Worm (Caenorhabditis elegans): ENCODE data around the gene T20G5.9.
"Not testable (repeated sequence)": the region's sequence is repeated elsewhere in the genome, so short reads cannot be mapped to it uniquely, and the experiment has no call there.

Gene T20G5.9

DNA sequence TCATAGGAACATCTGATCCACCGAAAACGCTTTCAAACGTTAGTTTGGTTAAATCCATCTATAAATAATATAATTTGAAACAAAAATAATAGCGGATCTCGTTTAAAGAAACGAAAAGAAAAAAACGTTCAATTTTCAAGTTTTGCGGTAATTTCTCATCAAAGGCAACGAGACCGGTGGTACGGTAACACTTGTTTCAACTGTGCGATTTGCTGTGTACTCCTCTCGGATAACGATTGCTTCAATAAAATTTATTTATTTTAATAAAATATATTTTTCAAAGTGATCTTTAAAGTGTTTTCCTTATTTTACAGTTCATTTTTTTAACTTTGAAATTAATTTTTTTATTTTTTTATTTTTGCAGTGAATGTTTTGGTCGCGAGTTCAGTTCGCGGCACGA lies 8.9 kb downstream of the T20G5.9 start, which contains the start of the genes rde-4 and cox-14:
rde-4 (minus strand) TSS at position 60 of the 400 bp plus-strand sequence.
cox-14 (plus strand) TSS at position 356 of the 400 bp plus-strand sequence.
- TF ChIP-seq ceh-13 (GFP tag; optimal IDR thresholded peaks at IDR 0.05) (no peak), ama-1 (optimal IDR thresholded peaks at IDR 0.05) (no peak), tbx-11 (GFP tag; IDR thresholded peaks at IDR 0.05) (no peak), tbx-37 (GFP tag; conservative IDR thresholded peaks at IDR 0.05) (no peak), scrt-1 (GFP tag; IDR thresholded peaks at IDR 0.05) (no peak), ceh-36 (tag; optimal IDR thresholded peaks at IDR 0.05) (no peak), ets-7 (tag; optimal IDR thresholded peaks at IDR 0.05) (no peak), hmbx-1 (tag; optimal IDR thresholded peaks at IDR 0.05) (no peak), pes-1 (GFP tag; IDR thresholded peaks at IDR 0.05) (no peak), hmg-4 (GFP tag; optimal IDR thresholded peaks at IDR 0.05) (no peak), hnd-1 (tag; optimal IDR thresholded peaks at IDR 0.05) (no peak), sea-1 (GFP tag; conservative IDR thresholded peaks at IDR 0.05) (no peak), aly-1 (tag; optimal IDR thresholded peaks at IDR 0.05) (no peak), F13C5.2 (tag; optimal IDR thresholded peaks at IDR 0.05) (no peak), B0310.2 (tag; optimal IDR thresholded peaks at IDR 0.05) (no peak), tra-4 (tag; optimal IDR thresholded peaks at IDR 0.05) (no peak)

- not testable (repeated sequence) for TF ChIP-seq ceh-36 (tag; optimal IDR thresholded peaks at IDR 0.05); flt-1 (GFP tag; IDR thresholded peaks at IDR 0.05); F13C5.2 (tag; optimal IDR thresholded peaks at IDR 0.05)
Observed at ce11 chrIII:10221860-10222259, 12.2 kb downstream of the T20G5.9 start, which contains the start of gene Y70G10A.4. Y70G10A.4 (plus strand) TSS chrIII:10222160.

DNA sequence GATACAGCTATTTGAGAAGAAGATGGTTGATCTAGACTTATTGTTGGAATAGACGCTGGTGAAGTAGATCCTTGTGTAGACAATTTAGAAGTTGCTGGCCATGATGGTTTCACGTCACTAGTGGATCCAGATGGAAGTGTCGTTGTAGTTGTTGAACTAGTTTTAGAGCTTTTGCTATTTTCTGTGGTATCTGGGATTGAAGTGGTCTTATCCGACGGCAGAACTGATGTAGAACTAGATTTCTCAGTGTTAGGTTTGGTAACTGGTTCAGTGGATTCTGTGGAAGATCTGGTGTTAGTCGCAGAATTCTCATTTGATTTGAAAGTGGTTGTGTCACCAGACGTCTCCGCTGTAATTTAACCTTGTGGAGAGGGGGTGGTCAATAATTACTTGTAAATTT lies 22.0 kb downstream of the T20G5.9 start:
- TF ChIP-seq hnd-1 (tag; optimal IDR thresholded peaks at IDR 0.05) = no peak
- no peak for TF ChIP-seq hmg-4 (GFP tag; optimal IDR thresholded peaks at IDR 0.05)
- no peak for TF ChIP-seq pes-1 (GFP tag; IDR thresholded peaks at IDR 0.05)
- TF ChIP-seq ets-7 (tag; optimal IDR thresholded peaks at IDR 0.05) = no peak
- no peak for TF ChIP-seq ama-1 (optimal IDR thresholded peaks at IDR 0.05)
- TF ChIP-seq B0310.2 (tag; optimal IDR thresholded peaks at IDR 0.05) = no peak
- TF ChIP-seq scrt-1 (GFP tag; IDR thresholded peaks at IDR 0.05) = no peak

DNA sequence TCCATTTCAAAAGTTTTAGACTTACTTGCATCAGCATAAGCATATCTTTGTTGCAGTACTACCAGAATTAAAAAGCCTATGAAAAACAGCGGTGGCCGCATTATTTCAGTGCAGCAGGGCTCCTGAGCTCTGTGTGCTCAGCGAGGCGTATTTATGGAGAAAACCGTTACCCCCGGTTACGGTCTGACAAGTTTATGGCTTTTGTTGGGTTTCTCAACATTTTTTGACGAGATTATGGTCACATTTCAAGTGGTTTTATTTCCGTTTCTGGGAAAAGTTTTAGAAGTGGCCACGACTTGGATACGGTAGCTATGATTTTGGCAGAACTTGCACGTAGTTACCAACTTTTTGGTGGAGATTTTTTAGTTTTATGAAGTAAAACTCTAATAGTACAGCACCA lies 24.3 kb downstream of the T20G5.9 start, which contains the start of gene paml-1:
paml-1 (minus strand) TSS at position 101 of the 400 bp plus-strand sequence.
- no peak for TF ChIP-seq tbx-37 (GFP tag; conservative IDR thresholded peaks at IDR 0.05)
- TF ChIP-seq F13C5.2 (tag; optimal IDR thresholded peaks at IDR 0.05) = no peak
- no peak for TF ChIP-seq hmbx-1 (tag; optimal IDR thresholded peaks at IDR 0.05)
- no peak for TF ChIP-seq scrt-1 (GFP tag; IDR thresholded peaks at IDR 0.05)
- no peak for TF ChIP-seq tbx-11 (GFP tag; IDR thresholded peaks at IDR 0.05)
- no peak for TF ChIP-seq ceh-36 (tag; optimal IDR thresholded peaks at IDR 0.05)
- TF ChIP-seq ama-1 (optimal IDR thresholded peaks at IDR 0.05) = no peak
- TF ChIP-seq hnd-1 (tag; optimal IDR thresholded peaks at IDR 0.05) = no peak
- no peak for TF ChIP-seq pes-1 (GFP tag; IDR thresholded peaks at IDR 0.05)
- TF ChIP-seq B0310.2 (tag; optimal IDR thresholded peaks at IDR 0.05) = no peak
- no peak for TF ChIP-seq aly-1 (tag; optimal IDR thresholded peaks at IDR 0.05)
- TF ChIP-seq flt-1 (GFP tag; IDR thresholded peaks at IDR 0.05) = no peak
- no peak for TF ChIP-seq hmg-4 (GFP tag; optimal IDR thresholded peaks at IDR 0.05)
- TF ChIP-seq ets-7 (tag; optimal IDR thresholded peaks at IDR 0.05) = no peak
- TF ChIP-seq tra-4 (tag; optimal IDR thresholded peaks at IDR 0.05) = no peak

- TF ChIP-seq ceh-36 (tag; optimal IDR thresholded peaks at IDR 0.05) = no peak
- TF ChIP-seq hmg-4 (GFP tag; optimal IDR thresholded peaks at IDR 0.05) = no peak
- no peak for TF ChIP-seq ama-1 (optimal IDR thresholded peaks at IDR 0.05)
- no peak for TF ChIP-seq hmbx-1 (tag; optimal IDR thresholded peaks at IDR 0.05)
- no peak for TF ChIP-seq tbx-11 (GFP tag; IDR thresholded peaks at IDR 0.05)
- TF ChIP-seq flt-1 (GFP tag; IDR thresholded peaks at IDR 0.05) = no peak
- no peak for TF ChIP-seq hnd-1 (tag; optimal IDR thresholded peaks at IDR 0.05)
- no peak for TF ChIP-seq ceh-13 (GFP tag; optimal IDR thresholded peaks at IDR 0.05)
- TF ChIP-seq ets-7 (tag; optimal IDR thresholded peaks at IDR 0.05) = no peak
- TF ChIP-seq F13C5.2 (tag; optimal IDR thresholded peaks at IDR 0.05) = no peak
- no peak for TF ChIP-seq tra-4 (tag; optimal IDR thresholded peaks at IDR 0.05)
- no peak for TF ChIP-seq scrt-1 (GFP tag; IDR thresholded peaks at IDR 0.05)
- no peak for TF ChIP-seq sea-1 (GFP tag; conservative IDR thresholded peaks at IDR 0.05)
- TF ChIP-seq aly-1 (tag; optimal IDR thresholded peaks at IDR 0.05) = no peak
- TF ChIP-seq tbx-37 (GFP tag; conservative IDR thresholded peaks at IDR 0.05) = no peak
- no peak for TF ChIP-seq B0310.2 (tag; optimal IDR thresholded peaks at IDR 0.05)
- no peak for TF ChIP-seq pes-1 (GFP tag; IDR thresholded peaks at IDR 0.05)
Observed at ce11 chrIII:10236291-10236871, 26.7 kb downstream of the T20G5.9 start.

- TF ChIP-seq ceh-13 (GFP tag; optimal IDR thresholded peaks at IDR 0.05) (no peak), ets-7 (tag; optimal IDR thresholded peaks at IDR 0.05) (no peak), hmbx-1 (tag; optimal IDR thresholded peaks at IDR 0.05) (no peak), B0310.2 (tag; optimal IDR thresholded peaks at IDR 0.05) (no peak), sea-1 (GFP tag; conservative IDR thresholded peaks at IDR 0.05) (no peak), hmg-4 (GFP tag; optimal IDR thresholded peaks at IDR 0.05) (no peak), flt-1 (GFP tag; IDR thresholded peaks at IDR 0.05) (no peak), scrt-1 (GFP tag; IDR thresholded peaks at IDR 0.05) (no peak), ama-1 (optimal IDR thresholded peaks at IDR 0.05) (no peak), ceh-36 (tag; optimal IDR thresholded peaks at IDR 0.05) (no peak), tbx-37 (GFP tag; conservative IDR thresholded peaks at IDR 0.05) (no peak), tbx-11 (GFP tag; IDR thresholded peaks at IDR 0.05) (no peak), pes-1 (GFP tag; IDR thresholded peaks at IDR 0.05) (no peak), aly-1 (tag; optimal IDR thresholded peaks at IDR 0.05) (no peak)
Observed at ce11 chrIII:10238448-10239154, 29.0 kb downstream of the T20G5.9 start, which contains the start of gene Y70G10A.3. Y70G10A.3 (plus strand) TSS chrIII:10239104.

DNA sequence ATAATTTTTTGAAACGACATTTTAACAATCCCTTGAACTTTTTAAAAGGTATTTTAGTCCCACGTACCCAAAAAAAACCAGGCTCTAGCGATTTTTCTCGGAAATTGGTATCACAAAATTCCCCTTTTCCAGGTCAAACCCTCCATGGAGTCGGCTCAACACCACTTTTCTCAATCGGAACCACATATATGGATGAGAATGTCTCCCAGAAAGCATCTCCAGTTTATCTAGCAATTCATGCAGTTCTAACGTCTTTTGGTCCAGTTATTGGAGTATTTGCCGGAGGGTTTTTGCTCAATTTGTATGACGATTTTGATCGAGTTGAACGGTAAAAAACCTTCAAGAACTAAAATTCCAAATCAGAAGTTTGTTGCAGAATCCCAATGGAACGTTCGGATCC lies 30.4 kb downstream of the T20G5.9 start:
- no peak for TF ChIP-seq ceh-36 (tag; optimal IDR thresholded peaks at IDR 0.05)
- no peak for TF ChIP-seq hmbx-1 (tag; optimal IDR thresholded peaks at IDR 0.05)
- TF ChIP-seq flt-1 (GFP tag; IDR thresholded peaks at IDR 0.05) = no peak
- no peak for TF ChIP-seq pes-1 (GFP tag; IDR thresholded peaks at IDR 0.05)
- TF ChIP-seq ceh-13 (GFP tag; optimal IDR thresholded peaks at IDR 0.05) = no peak

All from whole organism, early embryonic.